Worm (Caenorhabditis elegans) whole organism, L2 larva: ENCODE data around the gene mam-7.

Experiments
- mab-5 ChIP-seq: fragments of 150-350 bp; optimal IDR thresholded peaks from 2 replicates; lab custom pipeline; 2014; ENCODE audit warnings: missing biosample characterization, missing genetic modification characterization
- nhr-237 ChIP-seq: fragments of 150-350 bp; optimal IDR thresholded peaks from 2 replicates; lab custom pipeline; 2014; ENCODE audit warnings: missing biosample characterization, missing genetic modification characterization

DNA sequence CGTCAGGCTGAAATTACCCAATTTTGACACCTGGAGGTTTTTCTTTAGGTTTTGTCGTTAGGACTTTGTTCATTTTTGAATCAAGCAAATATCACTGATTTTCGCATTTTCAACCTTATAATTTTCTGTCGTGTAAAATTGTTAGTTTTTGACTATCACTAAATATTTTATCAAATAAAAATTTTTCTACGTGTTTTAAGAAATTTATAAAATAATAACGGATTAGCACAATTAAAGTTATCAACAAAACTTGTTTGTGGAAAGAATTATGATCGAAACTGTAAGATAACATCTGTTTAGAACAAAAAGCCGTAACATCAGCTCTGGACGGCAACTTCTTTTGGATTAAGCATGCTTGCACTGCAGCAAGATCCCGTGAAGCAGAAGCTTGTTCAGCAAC, 29.9 kb downstream of the mam-7 start, which contains the start of gene cbp-2:
- TF ChIP-seq mab-5 (tag; lab: Kevin White, UChicago) (no peak), nhr-237 (tag; lab: Kevin White, UChicago) (no peak)
